Worm (Caenorhabditis elegans): ENCODE results near the gene puf-8.

- no peak for TF ChIP-seq ref-1 (GFP tag; conservative IDR thresholded peaks at IDR 0.05)
- no peak for TF ChIP-seq ztf-23 (GFP tag; IDR thresholded peaks at IDR 0.05)
- no peak for TF ChIP-seq klf-2 (GFP tag; conservative IDR thresholded peaks at IDR 0.05)
- no peak for TF ChIP-seq med-1 (GFP tag; optimal IDR thresholded peaks at IDR 0.05; ENCODE audit: insufficient read depth)
- no peak for TF ChIP-seq tab-1 (GFP tag; IDR thresholded peaks at IDR 0.05)
- no peak for TF ChIP-seq flt-1 (GFP tag; IDR thresholded peaks at IDR 0.05)
- no peak for TF ChIP-seq cog-1 (tag; optimal IDR thresholded peaks at IDR 0.05)
- no peak for TF ChIP-seq T22C8.4 (GFP tag; IDR thresholded peaks at IDR 0.05)
These were observed 7.5 kb upstream of the puf-8 start, which contains the start of gene brf-1 for ce11 chrII:7305558-7305957.

Measured in whole organism, midembryonic.